Worm (Caenorhabditis elegans) whole organism, L3 larva: ENCODE data around the gene nspb-12.

Source experiments
- ama-1 ChIP-seq: fragments of 150-350 bp; optimal IDR thresholded peaks from 2 replicates; lab custom pipeline; 2018
- ceh-82 ChIP-seq: fragments of 150-350 bp; optimal IDR thresholded peaks from 2 replicates; lab custom pipeline; 2014; ENCODE audit warnings: missing biosample characterization, missing genetic modification characterization
- ceh-9 ChIP-seq: sonication (generic microtip); optimal IDR thresholded peaks from 2 replicates; lab custom pipeline; 2018; ENCODE audit warnings: missing biosample characterization, missing genetic modification characterization
- daf-12 ChIP-seq: fragments of 150-350 bp; optimal IDR thresholded peaks from 2 replicates; lab custom pipeline; 2014; ENCODE audit warnings: missing biosample characterization, missing genetic modification reagents, missing genetic modification characterization
- nhr-12 ChIP-seq: fragments of 150-350 bp; optimal IDR thresholded peaks from 2 replicates; lab custom pipeline; 2014; ENCODE audit warnings: missing biosample characterization, missing genetic modification characterization
- nhr-23 ChIP-seq: fragments of 150-350 bp; optimal IDR thresholded peaks from 2 replicates; lab custom pipeline; 2014; ENCODE audit warnings: missing biosample characterization, missing genetic modification reagents, missing genetic modification characterization
- unc-62 ChIP-seq: fragments of 150-350 bp; sonication (generic microtip); optimal IDR thresholded peaks from 4 replicates; lab custom pipeline; 2014; ENCODE audit warnings: missing biosample characterization, missing genetic modification reagents, missing genetic modification characterization
- zag-1 ChIP-seq: fragments of 150-350 bp; optimal IDR thresholded peaks from 2 replicates; lab custom pipeline; 2014; ENCODE audit warnings: missing biosample characterization, missing genetic modification characterization
- ztf-11 ChIP-seq: fragments of 150-350 bp; optimal IDR thresholded peaks from 2 replicates; lab custom pipeline; 2014; ENCODE audit warnings: missing biosample characterization, missing genetic modification characterization
- ztf-4 ChIP-seq: fragments of 150-350 bp; optimal IDR thresholded peaks from 2 replicates; lab custom pipeline; 2014; ENCODE audit warnings: missing biosample characterization, missing genetic modification characterization

DNA sequence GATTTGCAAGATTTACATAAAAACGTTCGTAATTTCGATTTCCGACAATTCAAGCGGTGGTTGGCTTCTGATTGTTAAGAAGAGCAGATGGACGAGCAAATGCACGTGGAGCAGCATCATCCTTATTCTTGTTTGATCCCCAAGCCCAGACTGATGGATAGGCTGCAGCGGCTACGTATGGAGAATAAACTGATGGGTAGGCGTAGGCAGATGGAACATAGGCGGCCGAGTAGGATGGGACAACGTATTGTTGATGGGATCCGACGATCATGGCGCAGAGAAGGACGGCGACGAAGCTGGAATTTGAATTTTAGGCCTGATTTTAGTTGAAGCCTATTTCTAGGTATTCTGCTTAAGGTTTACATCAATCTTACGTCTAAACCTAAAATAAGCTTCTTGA is 314 bp downstream of the nspb-12 start:
- TF ChIP-seq daf-12 (tag; lab: Kevin White, UChicago) (no peak), ztf-11 (no peak), unc-62 (GFP tag; lab: Kevin White, UChicago) (no peak), nhr-12 (tag; lab: Kevin White, UChicago) (no peak), nhr-23 (tag; lab: Kevin White, UChicago) (no peak), ceh-82 (tag; lab: Kevin White, UChicago) (no peak), ceh-9 (tag; lab: Kevin White, UChicago) (no peak), ztf-4 (no peak), zag-1 (tag; lab: Kevin White, UChicago) (no peak), ama-1 (no peak)
